Fruit fly (Drosophila melanogaster): ENCODE data around the gene CG1578.
A peak's percentile ranks its signal among the peaks of the same experiment; 100 is the strongest.

- peak; percentile 51 for TF ChIP-seq h (GFP tag; optimal IDR thresholded peaks at IDR 0.05)
- no peak for TF ChIP-seq pan (optimal IDR thresholded peaks at IDR 0.05)
- TF ChIP-seq foxo (GFP tag; optimal IDR thresholded peaks at IDR 0.05), result peak in 1 of 2 experiments; percentile 46
- no peak for TF ChIP-seq Rel (GFP tag; optimal IDR thresholded peaks at IDR 0.05)
- TF ChIP-seq Rel (tag; optimal IDR thresholded peaks at IDR 0.05), result peak; percentile 55
- peak; percentile 45 for TF ChIP-seq Sp1 (GFP tag; optimal IDR thresholded peaks at IDR 0.05)
- TF ChIP-seq OdsH (GFP tag; optimal IDR thresholded peaks at IDR 0.05), result peak; percentile 49
- TF ChIP-seq Dfd (GFP tag; optimal IDR thresholded peaks at IDR 0.05), result no peak
- no peak for TF ChIP-seq Myc (optimal IDR thresholded peaks at IDR 0.05)
Measured at dm6 chrX:11806196-11806595, 10.2 kb downstream of the CG1578 start.

Data from whole organism, wandering third instar larva.